Fruit fly (Drosophila melanogaster): ENCODE data around the gene CG10345.

DNA sequence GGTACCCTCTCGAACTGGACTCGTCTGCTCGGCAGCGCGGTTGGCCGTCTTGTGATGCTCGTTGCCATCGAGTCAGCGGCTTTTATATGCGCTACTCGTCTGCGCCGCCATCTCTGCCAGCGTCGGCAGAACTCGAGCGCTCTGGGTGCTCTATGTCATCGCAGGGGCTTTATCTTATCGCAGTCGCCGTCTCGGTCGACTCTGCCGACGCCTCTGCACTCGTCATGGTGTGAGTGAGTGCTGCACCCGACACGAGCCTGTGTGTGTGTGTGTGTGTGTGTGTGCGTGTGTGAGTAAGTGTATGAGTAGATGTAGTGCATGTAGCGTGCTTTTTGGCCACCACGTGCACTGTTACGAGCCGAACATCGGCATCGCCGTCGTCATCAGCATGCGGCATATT is 21.1 kb downstream of the CG10345 start, which contains the start of gene Scp2:
- TF ChIP-seq dsx (GFP tag; optimal IDR thresholded peaks at IDR 0.05; ENCODE audit: poor library complexity, severe bottlenecking) (no peak), dac (GFP tag; optimal IDR thresholded peaks at IDR 0.05) (no peak), fkh (GFP tag; optimal IDR thresholded peaks at IDR 0.05) (no peak)
